Worm (Caenorhabditis elegans): ENCODE results near the gene ragc-1.
A peak's percentile ranks its signal among the peaks of the same experiment; 100 is the strongest.

Gene ragc-1

DNA sequence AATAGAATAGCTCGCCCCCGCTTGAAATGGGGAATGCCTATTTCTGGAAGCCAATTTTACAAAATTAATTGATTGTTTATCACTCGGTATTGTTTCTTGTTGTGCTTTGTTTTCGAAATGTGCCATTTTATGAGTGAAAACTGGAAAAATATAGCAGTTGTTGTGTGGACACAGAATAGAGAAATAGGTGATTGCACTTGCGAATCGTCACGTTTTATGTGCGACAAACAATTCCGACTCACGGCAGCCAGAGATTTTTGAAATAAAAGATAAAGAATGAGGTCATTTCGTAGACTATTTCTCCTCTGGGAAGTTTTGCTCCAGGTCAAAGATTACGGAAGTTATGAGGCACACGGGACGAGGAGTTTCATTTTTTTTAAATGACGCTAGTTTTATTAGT is 42.2 kb upstream of the ragc-1 start:
- TF ChIP-seq lin-15B (tag; optimal IDR thresholded peaks at IDR 0.05) (no peak), nhr-11 (tag; optimal IDR thresholded peaks at IDR 0.05) (no peak), lsy-12 (tag; optimal IDR thresholded peaks at IDR 0.05) (no peak), nhr-23 (tag; optimal IDR thresholded peaks at IDR 0.05) (no peak), egl-27 (tag; optimal IDR thresholded peaks at IDR 0.05) (no peak), egl-5 (tag; optimal IDR thresholded peaks at IDR 0.05) (peak; percentile 62)

DNA sequence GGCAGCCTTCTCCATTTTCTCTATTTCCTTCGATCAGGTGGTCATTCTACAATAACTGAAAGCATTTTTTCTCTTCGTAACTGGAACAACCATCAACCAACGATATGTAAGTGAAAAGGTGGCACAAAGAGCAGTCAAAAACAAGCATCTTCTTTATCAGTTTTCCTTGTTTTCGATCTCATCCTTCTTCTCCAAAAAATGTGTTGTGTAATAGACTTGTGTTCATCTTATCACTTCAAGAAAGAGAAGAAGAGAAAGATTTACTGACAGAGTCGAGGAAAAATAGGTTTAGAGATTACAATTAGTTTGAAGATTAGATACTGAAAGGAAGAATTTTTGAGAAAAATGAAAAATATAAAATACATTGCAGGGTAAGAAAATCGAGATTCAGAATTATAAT is 40.6 kb upstream of the ragc-1 start:
- TF ChIP-seq nhr-11 (tag; optimal IDR thresholded peaks at IDR 0.05) (peak; percentile 26), egl-5 (tag; optimal IDR thresholded peaks at IDR 0.05) (peak; percentile 39), ama-1 (optimal IDR thresholded peaks at IDR 0.05) (peak; percentile 14), elt-2 (tag; optimal IDR thresholded peaks at IDR 0.05) (peak; percentile 3), unc-39 (tag; optimal IDR thresholded peaks at IDR 0.05) (no peak)

DNA sequence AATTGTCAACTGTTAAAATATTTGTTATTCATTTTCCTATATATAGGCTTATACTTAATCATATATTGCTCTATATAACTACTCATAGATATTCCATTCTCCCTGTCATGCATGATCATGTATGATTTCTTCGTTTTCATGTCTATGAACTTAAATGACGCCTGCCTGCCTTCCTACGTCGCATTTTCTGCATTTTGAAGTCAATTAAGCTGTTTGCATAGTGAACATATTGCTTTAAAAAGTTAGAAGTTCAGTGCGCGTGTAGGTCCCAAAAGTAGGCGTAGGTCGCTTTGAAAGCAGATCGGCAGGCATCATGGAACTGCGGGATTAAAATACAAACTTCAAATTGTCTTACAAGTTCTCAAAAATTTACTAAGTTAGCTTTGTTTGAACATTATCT is 40.0 kb upstream of the ragc-1 start:
- no peak for TF ChIP-seq elt-2 (tag; optimal IDR thresholded peaks at IDR 0.05)
- TF ChIP-seq ama-1 (optimal IDR thresholded peaks at IDR 0.05), result peak; percentile 14

DNA sequence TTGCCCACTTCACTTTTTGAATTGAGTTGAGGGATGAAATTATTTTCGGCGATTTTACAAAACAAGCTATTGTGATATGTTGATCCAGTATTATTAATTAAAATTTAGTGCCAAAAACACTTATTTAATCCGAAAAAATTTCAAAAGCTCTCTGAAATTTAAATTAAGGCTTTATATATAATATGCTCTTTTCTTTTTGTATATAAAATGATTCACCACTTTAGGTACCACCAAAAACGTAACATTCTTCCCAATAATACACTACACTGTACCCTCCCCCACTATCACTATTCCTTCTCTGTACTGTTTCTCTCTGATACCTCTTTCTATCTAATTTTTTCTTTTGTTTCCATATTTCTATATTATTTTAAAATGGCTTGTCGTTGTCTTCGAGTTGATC is 39.1 kb upstream of the ragc-1 start, which contains the start of gene prx-2:
TSS of gene prx-2 (plus strand) at position 301 of the 400 bp plus-strand sequence.
- TF ChIP-seq ztf-11 (tag; optimal IDR thresholded peaks at IDR 0.05) (no peak), zag-1 (tag; optimal IDR thresholded peaks at IDR 0.05) (no peak), jun-1 (tag; optimal IDR thresholded peaks at IDR 0.05) (no peak), ceh-28 (tag; optimal IDR thresholded peaks at IDR 0.05) (no peak), mdl-1 (tag; optimal IDR thresholded peaks at IDR 0.05) (no peak), aly-2 (tag; optimal IDR thresholded peaks at IDR 0.05) (no peak), nhr-43 (tag; optimal IDR thresholded peaks at IDR 0.05; ENCODE audit: poor library complexity, severe bottlenecking) (no peak), ama-1 (optimal IDR thresholded peaks at IDR 0.05) (no peak), nhr-77 (tag; optimal IDR thresholded peaks at IDR 0.05) (no peak), lin-15B (tag; optimal IDR thresholded peaks at IDR 0.05) (no peak), elt-1 (tag; optimal IDR thresholded peaks at IDR 0.05) (no peak), hmg-11 (tag; optimal IDR thresholded peaks at IDR 0.05) (no peak), mml-1 (tag; optimal IDR thresholded peaks at IDR 0.05) (no peak), nhr-12 (tag; optimal IDR thresholded peaks at IDR 0.05) (no peak), elt-2 (tag; optimal IDR thresholded peaks at IDR 0.05) (no peak), nhr-76 (tag; optimal IDR thresholded peaks at IDR 0.05) (no peak), pha-4 (tag; optimal IDR thresholded peaks at IDR 0.05) (no peak), nhr-237 (tag; optimal IDR thresholded peaks at IDR 0.05) (no peak), unc-39 (tag; optimal IDR thresholded peaks at IDR 0.05) (no peak)

DNA sequence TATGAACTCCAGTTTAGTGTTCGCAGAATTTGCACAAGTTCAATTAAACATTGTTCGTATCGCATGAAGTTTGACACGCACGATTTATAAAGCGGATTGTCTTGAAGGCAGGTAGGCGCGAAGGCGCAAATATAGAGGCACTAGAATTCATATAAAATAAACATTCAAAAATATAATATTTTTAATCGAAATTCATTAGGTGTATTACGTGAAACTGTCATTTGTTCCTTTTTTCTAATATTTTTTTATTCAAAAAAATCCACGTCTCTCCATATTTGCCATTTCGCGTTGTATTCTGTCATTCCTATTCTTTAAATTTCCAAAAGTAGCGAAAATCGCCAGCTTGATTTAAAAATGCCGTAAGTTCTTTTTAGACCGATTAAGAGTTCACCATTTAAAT is 37.1 kb upstream of the ragc-1 start, which contains the start of gene ZK809.1:
TSS of gene ZK809.1 (plus strand) at position 301 of the 400 bp plus-strand sequence.
- TF ChIP-seq ceh-82 (tag; optimal IDR thresholded peaks at IDR 0.05) (no peak), unc-62 (GFP tag; optimal IDR thresholded peaks at IDR 0.05) (no peak), nhr-67 (tag; optimal IDR thresholded peaks at IDR 0.05) (no peak), mml-1 (tag; optimal IDR thresholded peaks at IDR 0.05) (no peak), lsy-12 (tag; optimal IDR thresholded peaks at IDR 0.05) (no peak), lin-39 (tag; optimal IDR thresholded peaks at IDR 0.05) (no peak), elt-2 (tag; optimal IDR thresholded peaks at IDR 0.05) (no peak), eor-1 (tag; optimal IDR thresholded peaks at IDR 0.05) (no peak), tbx-2 (tag; optimal IDR thresholded peaks at IDR 0.05) (no peak), elt-1 (tag; optimal IDR thresholded peaks at IDR 0.05) (no peak)

DNA sequence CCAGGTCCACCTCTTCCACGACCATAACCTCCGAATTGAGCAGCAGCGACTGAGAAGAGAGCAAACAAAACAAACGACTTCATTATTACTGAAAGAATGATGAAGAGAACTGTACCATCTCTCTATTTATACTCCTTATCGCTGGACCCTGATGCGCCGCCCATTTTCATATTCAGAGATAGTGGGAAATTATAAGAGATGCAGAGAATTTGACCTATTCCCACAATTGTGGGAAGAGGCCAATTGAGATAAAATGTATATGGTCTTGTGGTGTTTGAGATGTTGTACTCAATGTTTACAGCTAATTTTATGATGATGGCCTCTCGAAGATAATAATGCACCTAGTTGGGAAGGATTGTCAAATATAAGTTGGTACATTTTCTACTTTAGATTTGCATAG is 36.2 kb upstream of the ragc-1 start, which contains the start of gene ttr-50:
TSS of gene ttr-50 (minus strand) at position 101 of the 400 bp plus-strand sequence.
- TF ChIP-seq lin-15B (tag; optimal IDR thresholded peaks at IDR 0.05), result no peak
- no peak for TF ChIP-seq unc-39 (tag; optimal IDR thresholded peaks at IDR 0.05)
- no peak for TF ChIP-seq tbx-2 (tag; optimal IDR thresholded peaks at IDR 0.05)
- no peak for TF ChIP-seq mdl-1 (tag; optimal IDR thresholded peaks at IDR 0.05)
- TF ChIP-seq ztf-11 (tag; optimal IDR thresholded peaks at IDR 0.05), result no peak

DNA sequence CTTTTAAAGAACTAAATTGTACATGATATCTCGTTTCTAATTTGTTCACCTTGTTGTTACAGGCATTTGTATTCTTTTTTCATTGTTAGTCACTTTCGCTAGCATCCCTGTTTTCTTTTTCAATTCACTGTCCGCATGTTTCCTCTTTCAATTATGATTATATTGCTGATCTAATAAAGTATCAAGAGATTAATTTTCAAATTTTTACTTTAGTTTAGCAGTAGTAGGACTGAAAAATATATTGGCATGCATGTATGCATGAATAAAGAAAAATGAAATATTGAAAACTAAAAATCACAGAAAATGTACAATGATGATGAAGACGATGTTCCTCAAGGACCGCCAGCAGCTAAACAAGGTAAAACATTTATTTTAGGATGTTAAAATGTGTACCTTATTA is 33.3 kb upstream of the ragc-1 start, which contains the start of gene rbm-17:
TSS of gene rbm-17 (plus strand) at position 301 of the 400 bp plus-strand sequence.
- TF ChIP-seq ztf-11 (tag; optimal IDR thresholded peaks at IDR 0.05) (no peak), nhr-12 (tag; optimal IDR thresholded peaks at IDR 0.05) (no peak), nhr-76 (tag; optimal IDR thresholded peaks at IDR 0.05) (no peak), nhr-77 (tag; optimal IDR thresholded peaks at IDR 0.05) (no peak), nfya-1 (tag; optimal IDR thresholded peaks at IDR 0.05; ENCODE audit: insufficient read depth) (no peak), ceh-9 (tag; optimal IDR thresholded peaks at IDR 0.05) (no peak), ceh-82 (tag; optimal IDR thresholded peaks at IDR 0.05) (no peak), nhr-25 (tag; optimal IDR thresholded peaks at IDR 0.05) (no peak)

All from whole organism, L3 larva.